Fruit fly (Drosophila melanogaster) whole organism, wandering third instar larva: ENCODE results near the gene Klp67A.
A peak's percentile ranks its signal among the peaks of the same experiment; 100 is the strongest.

Experiments used
- CrebA ChIP-seq: fragments of 200-800 bp; sonication (Bioruptor generic); optimal IDR thresholded peaks from 2 replicates; lab custom pipeline; 2016; ENCODE audit warnings: missing biosample characterization, mild to moderate bottlenecking, missing genetic modification characterization, borderline replicate concordance
- Dfd ChIP-seq: fragments of >200 bp; optimal IDR thresholded peaks from 2 replicates; lab custom pipeline; 2017; ENCODE audit warnings: missing biosample characterization, missing genetic modification characterization
- Hr78 ChIP-seq: fragments of >200 bp; optimal IDR thresholded peaks from 2 replicates; lab custom pipeline; 2017; ENCODE audit warnings: missing biosample characterization, missing genetic modification characterization
- Hr83 ChIP-seq: fragments of 200-300 bp; sonication (Bioruptor generic); optimal IDR thresholded peaks from 2 replicates; lab custom pipeline; 2016; ENCODE audit warnings: missing biosample characterization, mild to moderate bottlenecking, missing genetic modification characterization, moderate library complexity; ENCODE audit not compliant: poor library complexity, severe bottlenecking
- Jra ChIP-seq: sonication (Bioruptor generic); optimal IDR thresholded peaks from 2 replicates; lab custom pipeline; 2016; ENCODE audit warnings: missing biosample characterization, missing genetic modification characterization
- N ChIP-seq: fragments of >200 bp; optimal IDR thresholded peaks from 2 replicates; lab custom pipeline; 2018; ENCODE audit warnings: missing biosample characterization, missing external identifiers, missing genetic modification characterization
- Vsx2 ChIP-seq: fragments of 200-300, 225-300 bp; sonication (Bioruptor generic); optimal IDR thresholded peaks from 2 replicates; lab custom pipeline; 2018; ENCODE audit warnings: missing biosample characterization, missing genetic modification characterization; ENCODE audit not compliant: partially characterized antibody
- h ChIP-seq: fragments of 200-800 bp; sonication (Bioruptor generic); optimal IDR thresholded peaks from 3 replicates; lab custom pipeline; 2016; ENCODE audit warnings: missing biosample characterization, mild to moderate bottlenecking, missing genetic modification characterization
- psq ChIP-seq: fragments of 200-800 bp; sonication (Bioruptor generic); optimal IDR thresholded peaks from 3 replicates; lab custom pipeline; 2017; ENCODE audit warnings: missing biosample characterization, mild to moderate bottlenecking, missing genetic modification characterization, moderate library complexity
- rgr ChIP-seq: fragments of 200-800 bp; sonication (Bioruptor generic); optimal IDR thresholded peaks from 3 replicates; lab custom pipeline; 2016; ENCODE audit warnings: missing biosample characterization, mild to moderate bottlenecking, missing genetic modification characterization
- sage ChIP-seq: fragments of 200-800 bp; sonication (Bioruptor generic); optimal IDR thresholded peaks from 2 replicates; lab custom pipeline; 2016; ENCODE audit warnings: missing biosample characterization, mild to moderate bottlenecking, missing genetic modification characterization
- usp ChIP-seq: fragments of >200 bp; optimal IDR thresholded peaks from 2 replicates; lab custom pipeline; 2017; ENCODE audit warnings: missing biosample characterization, missing genetic modification characterization

DNA sequence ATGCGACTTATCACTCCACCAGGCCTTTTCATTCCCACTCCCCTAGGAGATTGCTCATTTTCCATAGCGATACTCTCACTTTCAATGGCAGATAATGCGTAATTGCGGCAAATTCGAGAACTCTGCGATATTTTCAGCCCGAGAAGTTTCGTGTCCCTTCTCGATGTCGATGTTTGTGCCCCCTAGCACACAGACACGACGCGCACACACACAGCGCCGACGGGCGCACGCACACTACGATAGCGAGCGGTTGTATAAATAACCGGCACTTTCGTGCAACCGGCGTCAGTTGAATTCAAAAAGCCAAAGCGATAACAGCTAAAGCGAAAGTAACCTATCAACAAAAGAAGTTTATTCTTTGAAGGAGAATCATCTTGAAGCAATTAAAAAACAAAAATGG lies 14.8 kb upstream of the Klp67A start, which contains the start of gene Hsp23:
- peak; percentile 32 for TF ChIP-seq Jra (GFP tag; lab: Kevin White, UChicago)
- TF ChIP-seq Vsx2 (GFP tag; lab: Kevin White, UChicago), result no peak
- TF ChIP-seq N, result no peak
- peak; percentile 66 for TF ChIP-seq psq
- peak; percentile 58 for TF ChIP-seq CrebA (GFP tag; lab: Kevin White, UChicago)
- peak; percentile 35 for TF ChIP-seq h
- peak; percentile 88 for TF ChIP-seq Hr83 (GFP tag; lab: Kevin White, UChicago)
- TF ChIP-seq Dfd (GFP tag; lab: Kevin White, UChicago), result no peak
- TF ChIP-seq usp, result no peak
- no peak for TF ChIP-seq Hr78 (GFP tag; lab: Kevin White, UChicago)
- TF ChIP-seq sage (GFP tag; lab: Kevin White, UChicago), result peak; percentile 6
- TF ChIP-seq rgr (GFP tag; lab: Kevin White, UChicago), result peak; percentile 37
